Fruit fly (Drosophila melanogaster): ENCODE data around the gene vn.

- TF ChIP-seq EcR (GFP tag; optimal IDR thresholded peaks at IDR 0.05) (no peak), psq (optimal IDR thresholded peaks at IDR 0.05) (no peak), Dll (optimal IDR thresholded peaks at IDR 0.05) (no peak), usp (GFP tag; optimal IDR thresholded peaks at IDR 0.05) (no peak), pan (optimal IDR thresholded peaks at IDR 0.05) (no peak), CG8478 (optimal IDR thresholded peaks at IDR 0.05) (no peak)
These were observed 32.4 kb downstream of the vn start, which contains the start of gene mad2 for dm6 chr3L:5813016-5813415.

All from whole organism.